Worm (Caenorhabditis elegans) whole organism, L3 larva: ENCODE measurements around the gene F42A10.5.

ENCODE experiments used
- R02D3.7 ChIP-seq: fragments of 150-350 bp; optimal IDR thresholded peaks from 2 replicates; lab custom pipeline; 2014; ENCODE audit warnings: missing biosample characterization, missing genetic modification characterization
- ZK546.5 ChIP-seq: sonication (generic microtip); optimal IDR thresholded peaks from 2 replicates; lab custom pipeline; 2017; ENCODE audit warnings: missing biosample characterization, missing genetic modification characterization
- aly-2 ChIP-seq: fragments of 150-350 bp; optimal IDR thresholded peaks from 2 replicates; lab custom pipeline; 2014; ENCODE audit warnings: missing biosample characterization, missing genetic modification characterization
- ama-1 ChIP-seq: fragments of 150-350 bp; optimal IDR thresholded peaks from 2 replicates; lab custom pipeline; 2018
- ceh-28 ChIP-seq: fragments of 150-350 bp; optimal IDR thresholded peaks from 2 replicates; lab custom pipeline; 2014; ENCODE audit warnings: missing biosample characterization, missing genetic modification reagents, missing genetic modification characterization
- ceh-82 ChIP-seq: fragments of 150-350 bp; optimal IDR thresholded peaks from 2 replicates; lab custom pipeline; 2014; ENCODE audit warnings: missing biosample characterization, missing genetic modification characterization
- ceh-9 ChIP-seq: sonication (generic microtip); optimal IDR thresholded peaks from 2 replicates; lab custom pipeline; 2018; ENCODE audit warnings: missing biosample characterization, missing genetic modification characterization
- daf-12 ChIP-seq: fragments of 150-350 bp; optimal IDR thresholded peaks from 2 replicates; lab custom pipeline; 2014; ENCODE audit warnings: missing biosample characterization, missing genetic modification reagents, missing genetic modification characterization
- egl-27 ChIP-seq: sonication (generic microtip); optimal IDR thresholded peaks from 4 replicates; lab custom pipeline; 2017; ENCODE audit warnings: missing biosample characterization, missing genetic modification reagents, missing genetic modification characterization
- egl-5 ChIP-seq: fragments of 150-350 bp; optimal IDR thresholded peaks from 2 replicates; lab custom pipeline; 2017; ENCODE audit warnings: missing biosample characterization, missing genetic modification reagents, missing genetic modification characterization, inconsistent platforms
- elt-1 ChIP-seq: fragments of 150-350 bp; optimal IDR thresholded peaks from 2 replicates; lab custom pipeline; 2014; ENCODE audit warnings: missing biosample characterization, missing genetic modification characterization
- elt-2 ChIP-seq: sonication (generic microtip); optimal IDR thresholded peaks from 2 replicates; lab custom pipeline; 2016; ENCODE audit warnings: missing genetic modification reagents, mild to moderate bottlenecking, missing genetic modification characterization, missing compliant biosample characterization
- elt-3 ChIP-seq, 3 experiments: fragments of 150-350 bp in 1 of 3; sonication (generic microtip) in 2 of 3; optimal IDR thresholded peaks; 2 replicates in 2 of 3; 4 replicates in 1 of 3; lab custom pipeline; 2014 to 2017; ENCODE audit warnings: missing biosample characterization in 3 of 3, missing genetic modification characterization in 3 of 3
- fkh-10 ChIP-seq: sonication (generic microtip); optimal IDR thresholded peaks from 2 replicates; lab custom pipeline; 2017; ENCODE audit warnings: missing biosample characterization, missing genetic modification reagents, missing genetic modification characterization
- fkh-2 ChIP-seq: fragments of 150-350 bp; optimal IDR thresholded peaks from 2 replicates; lab custom pipeline; 2014; ENCODE audit warnings: missing biosample characterization, missing genetic modification reagents, missing genetic modification characterization
- fos-1 ChIP-seq: fragments of 150-350 bp; optimal IDR thresholded peaks from 2 replicates; lab custom pipeline; 2014; ENCODE audit warnings: missing biosample characterization, missing genetic modification characterization
- hmg-11 ChIP-seq: sonication (generic microtip); optimal IDR thresholded peaks from 2 replicates; lab custom pipeline; 2016; ENCODE audit warnings: missing genetic modification characterization, missing compliant biosample characterization
- jun-1 ChIP-seq: fragments of 150-350 bp; optimal IDR thresholded peaks from 2 replicates; lab custom pipeline; 2014; ENCODE audit warnings: missing biosample characterization, missing genetic modification reagents, missing genetic modification characterization
- lin-15B ChIP-seq: fragments of 150-350 bp; optimal IDR thresholded peaks from 2 replicates; lab custom pipeline; 2014; ENCODE audit warnings: missing biosample characterization, missing genetic modification characterization
- lin-39 ChIP-seq: fragments of 150-350 bp; optimal IDR thresholded peaks from 2 replicates; lab custom pipeline; 2018; ENCODE audit warnings: missing biosample characterization, missing genetic modification reagents, missing genetic modification characterization
- lsy-12 ChIP-seq: sonication (generic microtip); optimal IDR thresholded peaks from 2 replicates; lab custom pipeline; 2016; ENCODE audit warnings: mild to moderate bottlenecking, missing genetic modification characterization, missing compliant biosample characterization
- mdl-1 ChIP-seq: fragments of 150-350 bp; optimal IDR thresholded peaks from 2 replicates; lab custom pipeline; 2014; ENCODE audit warnings: missing biosample characterization, missing genetic modification characterization
- mml-1 ChIP-seq: fragments of 150-350 bp; sonication (generic microtip); optimal IDR thresholded peaks from 3 replicates; lab custom pipeline; 2014; ENCODE audit warnings: missing biosample characterization, missing genetic modification characterization
- nfya-1 ChIP-seq: sonication (generic microtip); optimal IDR thresholded peaks from 2 replicates; lab custom pipeline; 2017; ENCODE audit warnings: missing genetic modification characterization, mild to moderate bottlenecking, missing compliant biosample characterization, antibody characterized with exemption, moderate library complexity; ENCODE audit not compliant: insufficient read depth
- nhr-11 ChIP-seq: fragments of 150-350 bp; optimal IDR thresholded peaks from 2 replicates; lab custom pipeline; 2014; ENCODE audit warnings: missing biosample characterization, missing genetic modification characterization
- nhr-12 ChIP-seq: fragments of 150-350 bp; optimal IDR thresholded peaks from 2 replicates; lab custom pipeline; 2014; ENCODE audit warnings: missing biosample characterization, missing genetic modification characterization
- nhr-23 ChIP-seq: fragments of 150-350 bp; optimal IDR thresholded peaks from 2 replicates; lab custom pipeline; 2014; ENCODE audit warnings: missing biosample characterization, missing genetic modification reagents, missing genetic modification characterization
- nhr-237 ChIP-seq: fragments of 150-350 bp; optimal IDR thresholded peaks from 2 replicates; lab custom pipeline; 2014; ENCODE audit warnings: missing biosample characterization, missing genetic modification characterization
- nhr-25 ChIP-seq: sonication (generic microtip); optimal IDR thresholded peaks from 2 replicates; lab custom pipeline; 2017; ENCODE audit warnings: missing biosample characterization, missing genetic modification characterization
- nhr-28 ChIP-seq: fragments of 150-350 bp; optimal IDR thresholded peaks from 2 replicates; lab custom pipeline; 2014; ENCODE audit warnings: missing biosample characterization, missing genetic modification characterization
- nhr-43 ChIP-seq: sonication (generic microtip); optimal IDR thresholded peaks from 2 replicates; lab custom pipeline; 2016; ENCODE audit warnings: mild to moderate bottlenecking, missing genetic modification characterization, missing compliant biosample characterization; ENCODE audit not compliant: poor library complexity, severe bottlenecking
- nhr-67 ChIP-seq: fragments of 150-350 bp; optimal IDR thresholded peaks from 2 replicates; lab custom pipeline; 2014; ENCODE audit warnings: missing biosample characterization, missing genetic modification characterization
- nhr-76 ChIP-seq: fragments of 150-350 bp; sonication (generic microtip); optimal IDR thresholded peaks from 5 replicates; lab custom pipeline; 2014; ENCODE audit warnings: missing biosample characterization, missing genetic modification characterization
- nhr-77 ChIP-seq: fragments of 150-350 bp; optimal IDR thresholded peaks from 2 replicates; lab custom pipeline; 2014; ENCODE audit warnings: missing biosample characterization, missing genetic modification characterization
- pha-4 ChIP-seq: fragments of 150-350 bp; optimal IDR thresholded peaks from 2 replicates; lab custom pipeline; 2014; ENCODE audit warnings: missing biosample characterization, missing genetic modification reagents, missing genetic modification characterization
- sea-2 ChIP-seq: fragments of 150-350 bp; sonication (generic microtip); optimal IDR thresholded peaks from 4 replicates; lab custom pipeline; 2014; ENCODE audit warnings: missing biosample characterization, missing genetic modification reagents, missing genetic modification characterization
- skn-1 ChIP-seq: fragments of 150-350 bp; optimal IDR thresholded peaks from 2 replicates; lab custom pipeline; 2014; ENCODE audit warnings: missing biosample characterization, missing genetic modification characterization
- snpc-4 ChIP-seq: fragments of 150-350 bp; optimal IDR thresholded peaks from 2 replicates; lab custom pipeline; 2014; ENCODE audit warnings: missing biosample characterization, missing genetic modification characterization
- tbx-2 ChIP-seq: sonication (generic microtip); optimal IDR thresholded peaks from 2 replicates; lab custom pipeline; 2016; ENCODE audit warnings: mild to moderate bottlenecking, missing genetic modification characterization, missing compliant biosample characterization
- unc-39 ChIP-seq: sonication (generic microtip); optimal IDR thresholded peaks from 4 replicates; lab custom pipeline; 2017; ENCODE audit warnings: missing biosample characterization, missing genetic modification characterization
- unc-62 ChIP-seq: fragments of 150-350 bp; sonication (generic microtip); optimal IDR thresholded peaks from 4 replicates; lab custom pipeline; 2014; ENCODE audit warnings: missing biosample characterization, missing genetic modification reagents, missing genetic modification characterization
- zag-1 ChIP-seq: fragments of 150-350 bp; optimal IDR thresholded peaks from 2 replicates; lab custom pipeline; 2014; ENCODE audit warnings: missing biosample characterization, missing genetic modification characterization
- ztf-11 ChIP-seq: fragments of 150-350 bp; optimal IDR thresholded peaks from 2 replicates; lab custom pipeline; 2014; ENCODE audit warnings: missing biosample characterization, missing genetic modification characterization
- ztf-4 ChIP-seq: fragments of 150-350 bp; optimal IDR thresholded peaks from 2 replicates; lab custom pipeline; 2014; ENCODE audit warnings: missing biosample characterization, missing genetic modification characterization

Gene F42A10.5

ce11 chrIII:6139932-6140612 is 33.2 kb downstream of the F42A10.5 start:
- TF ChIP-seq hmg-11 (tag; lab: Kevin White, UChicago) (peak; percentile 51), sea-2 (GFP tag; lab: Kevin White, UChicago) (no peak), lin-15B (tag; lab: Kevin White, UChicago) (no peak), lin-39 (tag; lab: Kevin White, UChicago) (peak; percentile 56), egl-5 (tag; lab: Kevin White, UChicago) (peak; percentile 45), snpc-4 (peak; percentile 6), nfya-1 (peak; percentile 75), elt-3 (tag; optimal IDR thresholded peaks at IDR 0.05; lab: Kevin White, UChicago) (no peak), skn-1 (tag; lab: Kevin White, UChicago) (no peak)

ce11 chrIII:6139328-6139727 is 33.9 kb downstream of the F42A10.5 start:
- TF ChIP-seq lin-39 (tag; lab: Kevin White, UChicago): peak; percentile 36
- no peak for TF ChIP-seq nhr-237
- TF ChIP-seq, all 47 proteins: peak for 1

- TF ChIP-seq nhr-11 (tag; lab: Kevin White, UChicago) (no peak), egl-5 (tag; lab: Kevin White, UChicago) (peak; percentile 36), elt-1 (tag; lab: Kevin White, UChicago) (no peak), lin-39 (tag; lab: Kevin White, UChicago) (peak; percentile 48), mdl-1 (tag; lab: Kevin White, UChicago) (peak; percentile 29), nfya-1 (peak; percentile 26)
These were observed 34.8 kb downstream of the F42A10.5 start for ce11 chrIII:6138457-6138856.

ce11 chrIII:6137431-6137830 is 35.8 kb downstream of the F42A10.5 start:
- no peak for TF ChIP-seq nhr-25 (tag; lab: Kevin White, UChicago)
- TF ChIP-seq R02D3.7 (tag; lab: Kevin White, UChicago): peak; percentile 28
- peak; percentile 12 for TF ChIP-seq snpc-4
- TF ChIP-seq lin-39 (tag; lab: Kevin White, UChicago): peak; percentile 93
- no peak for TF ChIP-seq nhr-23 (tag; lab: Kevin White, UChicago)
- TF ChIP-seq nhr-77: no peak
- peak; percentile 47 for TF ChIP-seq hmg-11 (tag; lab: Kevin White, UChicago)
- TF ChIP-seq ceh-9 (tag; lab: Kevin White, UChicago): no peak
- peak; percentile 92 for TF ChIP-seq fkh-10 (GFP tag; lab: Kevin White, UChicago)
- TF ChIP-seq fos-1 (tag; lab: Kevin White, UChicago): no peak
- TF ChIP-seq fkh-2: no peak
- TF ChIP-seq nhr-28: no peak
- no peak for TF ChIP-seq ZK546.5
- peak; percentile 36 for TF ChIP-seq lin-15B (tag; lab: Kevin White, UChicago)
- TF ChIP-seq mml-1 (tag; lab: Kevin White, UChicago): no peak
- no peak for TF ChIP-seq nhr-12 (tag; lab: Kevin White, UChicago)
- TF ChIP-seq ama-1 (lab: Kevin White, UChicago): peak; percentile 10
- TF ChIP-seq nhr-43 (tag; lab: Kevin White, UChicago): no peak
- TF ChIP-seq elt-2 (tag; lab: Kevin White, UChicago): no peak
- TF ChIP-seq sea-2 (GFP tag; lab: Kevin White, UChicago): no peak
- TF ChIP-seq nhr-76 (tag; lab: Kevin White, UChicago): no peak
- TF ChIP-seq elt-3 (tag; optimal IDR thresholded peaks at IDR 0.05; lab: Kevin White, UChicago): no peak
- TF ChIP-seq ceh-82 (tag; lab: Kevin White, UChicago): peak; percentile 58
- no peak for TF ChIP-seq pha-4 (tag; lab: Kevin White, UChicago)
- no peak for TF ChIP-seq ztf-4 (tag; lab: Kevin White, UChicago)
- TF ChIP-seq ceh-28 (tag; lab: Kevin White, UChicago): peak; percentile 14
- peak; percentile 47 for TF ChIP-seq mdl-1 (tag; lab: Kevin White, UChicago)
- TF ChIP-seq lsy-12 (tag; lab: Kevin White, UChicago): peak; percentile 23
- no peak for TF ChIP-seq daf-12 (tag; lab: Kevin White, UChicago)
- no peak for TF ChIP-seq unc-39 (tag; lab: Kevin White, UChicago)
- peak; percentile 50 for TF ChIP-seq tbx-2
- no peak for TF ChIP-seq aly-2 (tag; lab: Kevin White, UChicago)
- TF ChIP-seq jun-1 (tag; lab: Kevin White, UChicago): no peak
- no peak for TF ChIP-seq egl-27 (tag; lab: Kevin White, UChicago)
- peak; percentile 49 for TF ChIP-seq egl-5 (tag; lab: Kevin White, UChicago)
- no peak for TF ChIP-seq nhr-67 (tag; lab: Kevin White, UChicago)
- peak; percentile 26 for TF ChIP-seq unc-62 (GFP tag; lab: Kevin White, UChicago)
- TF ChIP-seq ztf-11 (tag; lab: Kevin White, UChicago): no peak
- no peak for TF ChIP-seq zag-1 (tag; lab: Kevin White, UChicago)
- TF ChIP-seq nfya-1: peak; percentile 89
- TF ChIP-seq, all 47 proteins: peak for 15
